Worm (Caenorhabditis elegans) whole organism, dauer: ENCODE data around the gene F49F1.11.
"Not testable (repeated sequence)": the region's sequence is repeated elsewhere in the genome, so short reads cannot be mapped to it uniquely, and the experiment has no call there.

ENCODE experiments used
- unc-62 ChIP-seq: sonication (generic microtip); optimal IDR thresholded peaks from 2 replicates; lab custom pipeline; 2017; ENCODE audit warnings: missing biosample characterization, missing genetic modification reagents, missing genetic modification characterization

F49F1.11 gene

ce11 chrIV:4144784-4145183, 3.6 kb upstream of the F49F1.11 start, which contains the start of gene R07C12.3:
TSS of gene R07C12.3 (plus strand) at chrIV:4145084.
- TF ChIP-seq unc-62 (GFP tag; lab: Kevin White, UChicago) = no peak

ce11 chrIV:4142986-4143385, 1.8 kb upstream of the F49F1.11 start, which contains the start of gene F49F1.12:
TSS of gene F49F1.12 (minus strand) at chrIV:4143086.
- TF ChIP-seq unc-62 (GFP tag; lab: Kevin White, UChicago) = not testable (repeated sequence)

ce11 chrIV:4140265-4140664, 946 bp downstream of the F49F1.11 start, which contains the start of gene F49F1.18:
TSS of gene F49F1.18 (minus strand) at chrIV:4140365.
- no peak for TF ChIP-seq unc-62 (GFP tag; lab: Kevin White, UChicago)

- TF ChIP-seq unc-62 (GFP tag; lab: Kevin White, UChicago) = no peak
These were observed 2.2 kb downstream of the F49F1.11 start, which contains the start of gene F49F1.10 for ce11 chrIV:4139022-4139421. TSS of gene F49F1.10 (minus strand) at chrIV:4139122.

ce11 chrIV:4137472-4137871, 3.7 kb downstream of the F49F1.11 start, which contains the start of gene F49F1.9:
TSS of gene F49F1.9 (minus strand) at chrIV:4137572.
- no peak for TF ChIP-seq unc-62 (GFP tag; lab: Kevin White, UChicago)

ce11 chrIV:4135744-4136143, 5.5 kb downstream of the F49F1.11 start, which contains the start of gene F49F1.17:
TSS of gene F49F1.17 (minus strand) at chrIV:4135844.
- no peak for TF ChIP-seq unc-62 (GFP tag; lab: Kevin White, UChicago)

- TF ChIP-seq unc-62 (GFP tag; lab: Kevin White, UChicago) = not testable (repeated sequence)
These were observed 15.6 kb downstream of the F49F1.11 start, which contains the start of gene F49F1.7 for ce11 chrIV:4125657-4126056. TSS of gene F49F1.7 (minus strand) at chrIV:4125757.

ce11 chrIV:4123083-4123482, 18.1 kb downstream of the F49F1.11 start, which contains the start of gene mul-1:
TSS of gene mul-1 (minus strand) at chrIV:4123166.
- TF ChIP-seq unc-62 (GFP tag; lab: Kevin White, UChicago) = no peak

- no peak for TF ChIP-seq unc-62 (GFP tag; lab: Kevin White, UChicago)
These were observed 20.2 kb downstream of the F49F1.11 start for ce11 chrIV:4121055-4121454.

- no peak for TF ChIP-seq unc-62 (GFP tag; lab: Kevin White, UChicago)
These were observed 20.9 kb downstream of the F49F1.11 start, which contains the start of gene F49F1.5 for ce11 chrIV:4120263-4120662. TSS of gene F49F1.5 (minus strand) at chrIV:4120415.

ce11 chrIV:4117432-4117831, 23.8 kb downstream of the F49F1.11 start, which contains the start of gene drd-50:
TSS of gene drd-50 (plus strand) at chrIV:4117732.
- no peak for TF ChIP-seq unc-62 (GFP tag; lab: Kevin White, UChicago)

- TF ChIP-seq unc-62 (GFP tag; lab: Kevin White, UChicago) = no peak
These were observed 25.6 kb downstream of the F49F1.11 start, which contains the start of the genes F49F1.4 and F49F1.2 for ce11 chrIV:4115634-4116033. TSS of gene F49F1.4 (minus strand) at chrIV:4115734. TSS of gene F49F1.2 (plus strand) at chrIV:4115943.

ce11 chrIV:4114526-4114925, 26.7 kb downstream of the F49F1.11 start, which contains the start of gene F49F1.15:
TSS of gene F49F1.15 (minus strand) at chrIV:4114626.
- TF ChIP-seq unc-62 (GFP tag; lab: Kevin White, UChicago) = no peak

ce11 chrIV:4112387-4112786, 28.8 kb downstream of the F49F1.11 start, which contains the start of gene F49F1.14:
TSS of gene F49F1.14 (minus strand) at chrIV:4112487.
- TF ChIP-seq unc-62 (GFP tag; lab: Kevin White, UChicago) = no peak

ce11 chrIV:4108767-4109166, 32.4 kb downstream of the F49F1.11 start, which contains the start of gene C35B1.7:
TSS of gene C35B1.7 (plus strand) at chrIV:4109067.
- no peak for TF ChIP-seq unc-62 (GFP tag; lab: Kevin White, UChicago)

ce11 chrIV:4102720-4103119, 38.5 kb downstream of the F49F1.11 start, which contains the start of gene ubc-1:
TSS of gene ubc-1 (plus strand) at chrIV:4103020.
- TF ChIP-seq unc-62 (GFP tag; lab: Kevin White, UChicago) = no peak

- no peak for TF ChIP-seq unc-62 (GFP tag; lab: Kevin White, UChicago)
These were observed 41.4 kb downstream of the F49F1.11 start for ce11 chrIV:4099773-4100172.
